Worm (Caenorhabditis elegans) whole organism, L4/young adult: ENCODE data around the gene tap-1.

Experiments
- W03F9.2 ChIP-seq: fragments of 150-350 bp; optimal IDR thresholded peaks from 2 replicates; lab custom pipeline; 2014; ENCODE audit warnings: missing biosample characterization, missing genetic modification characterization
- him-1 ChIP-seq: sonication (generic microtip); optimal IDR thresholded peaks from 2 replicates; lab custom pipeline; 2016; ENCODE audit warnings: missing genotype, missing genetic modification reagents, missing genetic modification characterization, missing compliant biosample characterization

ce11 chrX:14549709-14550199, 39.7 kb upstream of the tap-1 start, which contains the start of gene ram-5:
- TF ChIP-seq him-1 (tag; lab: Kevin White, UChicago) (no peak), W03F9.2 (tag; lab: Kevin White, UChicago) (no peak)
